Fruit fly (Drosophila melanogaster): ENCODE measurements around the gene CARPB.

- TF ChIP-seq ey (GFP tag; optimal IDR thresholded peaks at IDR 0.05) (no peak), usp (GFP tag; optimal IDR thresholded peaks at IDR 0.05) (no peak)
Measured at dm6 chrX:9847529-9847928, 64.5 kb downstream of the CARPB start.
